Fruit fly (Drosophila melanogaster): ENCODE measurements around the gene SCaMC.
A peak's percentile ranks its signal among the peaks of the same experiment; 100 is the strongest.

The SCaMC gene

dm6 chr3L:12442593-12442992 is 28.0 kb upstream of the SCaMC start:
- TF ChIP-seq CG7368 (GFP tag; optimal IDR thresholded peaks at IDR 0.05), result peak; percentile 37
- TF ChIP-seq CG4318 (GFP tag; optimal IDR thresholded peaks at IDR 0.05), result peak; percentile 62
- peak; percentile 94 for TF ChIP-seq Eip78C (GFP tag)
- TF ChIP-seq CG31627 (GFP tag; optimal IDR thresholded peaks at IDR 0.05), result peak; percentile 60
- TF ChIP-seq ss (GFP tag; optimal IDR thresholded peaks at IDR 0.05), result peak; percentile 65 to 71
- TF ChIP-seq Ets96B (tag; optimal IDR thresholded peaks at IDR 0.05), result peak; percentile 71
- peak; percentile 63 for TF ChIP-seq fd59A (GFP tag; optimal IDR thresholded peaks at IDR 0.05)
- TF ChIP-seq svp (GFP tag), result peak; percentile 88
- no peak for TF ChIP-seq CG11762 (GFP tag; optimal IDR thresholded peaks at IDR 0.05; ENCODE audit: insufficient read depth)
- TF ChIP-seq net (GFP tag; optimal IDR thresholded peaks at IDR 0.05), result peak; percentile 53
- no peak for TF ChIP-seq Hr38 (GFP tag; optimal IDR thresholded peaks at IDR 0.05)
- no peak for TF ChIP-seq Eip93F (GFP tag; optimal IDR thresholded peaks at IDR 0.05)
- TF ChIP-seq fd85E (GFP tag; optimal IDR thresholded peaks at IDR 0.05), result no peak
- no peak for TF ChIP-seq dac (GFP tag; optimal IDR thresholded peaks at IDR 0.05)
- TF ChIP-seq CG11902 (GFP tag; optimal IDR thresholded peaks at IDR 0.05), result peak; percentile 31
- TF ChIP-seq CG34406 (GFP tag; optimal IDR thresholded peaks at IDR 0.05), result peak; percentile 73
- peak; percentile 68 for TF ChIP-seq esn (GFP tag; optimal IDR thresholded peaks at IDR 0.05)
- peak; percentile 59 for TF ChIP-seq CG15336 (GFP tag; IDR thresholded peaks at IDR 0.05)
- TF ChIP-seq CG10631 (GFP tag; optimal IDR thresholded peaks at IDR 0.05), result peak; percentile 33
- peak; percentile 36 for TF ChIP-seq CG6276 (GFP tag; optimal IDR thresholded peaks at IDR 0.05)
- peak; percentile 76 for TF ChIP-seq CG6808 (GFP tag; optimal IDR thresholded peaks at IDR 0.05)
- peak; percentile 70 for TF ChIP-seq OdsH (GFP tag; optimal IDR thresholded peaks at IDR 0.05)
- TF ChIP-seq CG8119 (GFP tag; IDR thresholded peaks at IDR 0.05), result peak; percentile 66
- peak; percentile 3 for TF ChIP-seq CG6854 (GFP tag; optimal IDR thresholded peaks at IDR 0.05)
- TF ChIP-seq Eip75B (GFP tag; optimal IDR thresholded peaks at IDR 0.05), result peak; percentile 55
- peak; percentile 62 for TF ChIP-seq cyc (GFP tag; optimal IDR thresholded peaks at IDR 0.05)
- peak; percentile 74 for TF ChIP-seq CG3919 (GFP tag; optimal IDR thresholded peaks at IDR 0.05)
- peak; percentile 52 for TF ChIP-seq CG6792 (GFP tag; optimal IDR thresholded peaks at IDR 0.05)
- TF ChIP-seq Ets21C (GFP tag; optimal IDR thresholded peaks at IDR 0.05), result peak; percentile 30
- peak; percentile 75 for TF ChIP-seq CG10669 (GFP tag; optimal IDR thresholded peaks at IDR 0.05)
- peak; percentile 60 for TF ChIP-seq CG8632 (GFP tag; optimal IDR thresholded peaks at IDR 0.05)
- peak; percentile 75 for TF ChIP-seq CG32006 (GFP tag; optimal IDR thresholded peaks at IDR 0.05)
- peak; percentile 53 for TF ChIP-seq Hr39 (GFP tag; optimal IDR thresholded peaks at IDR 0.05)
- no peak for TF ChIP-seq CG11294 (GFP tag; IDR thresholded peaks at IDR 0.05)
- TF ChIP-seq CG16779 (tag; optimal IDR thresholded peaks at IDR 0.05), result peak; percentile 5
- peak; percentile 28 for TF ChIP-seq CG1621 (tag; optimal IDR thresholded peaks at IDR 0.05)
- peak; percentile 47 for TF ChIP-seq lz (GFP tag; optimal IDR thresholded peaks at IDR 0.05)
- TF ChIP-seq achi (GFP tag; optimal IDR thresholded peaks at IDR 0.05), result peak; percentile 73
- TF ChIP-seq Sox102F (GFP tag; optimal IDR thresholded peaks at IDR 0.05), result peak; percentile 83
- peak; percentile 77 for TF ChIP-seq Met (GFP tag; optimal IDR thresholded peaks at IDR 0.05)
- TF ChIP-seq CG6163 (GFP tag; IDR thresholded peaks at IDR 0.05), result peak; percentile 65; the same call in 2 of the 3 replicates
- peak; percentile 51 for TF ChIP-seq Sox15 (GFP tag; optimal IDR thresholded peaks at IDR 0.05)
- TF ChIP-seq Smox (GFP tag; optimal IDR thresholded peaks at IDR 0.05), result peak; percentile 75
- peak; percentile 73 for TF ChIP-seq CG3032 (tag; optimal IDR thresholded peaks at IDR 0.05)
- TF ChIP-seq CG9139 (GFP tag; optimal IDR thresholded peaks at IDR 0.05), result peak; percentile 37
- peak; percentile 35 for TF ChIP-seq spab (GFP tag; optimal IDR thresholded peaks at IDR 0.05)
- TF ChIP-seq vri (GFP tag; optimal IDR thresholded peaks at IDR 0.05), result peak; percentile 45
- TF ChIP-seq eg (GFP tag; IDR thresholded peaks at IDR 0.05), result peak; percentile 50; the same call in 1 of the 3 replicates
- no peak for TF ChIP-seq Gug (GFP tag; IDR thresholded peaks at IDR 0.05)
- TF ChIP-seq salr (GFP tag; optimal IDR thresholded peaks at IDR 0.05), result peak; percentile 55 to 59
- peak; percentile 11 for TF ChIP-seq Blimp-1 (GFP tag; optimal IDR thresholded peaks at IDR 0.05)
- peak; percentile 78 for TF ChIP-seq pdm3 (GFP tag; optimal IDR thresholded peaks at IDR 0.05)

All from whole organism, prepupa.